Fruit fly (Drosophila melanogaster) whole organism, prepupa: ENCODE measurements around the gene Nepl20.
A peak's percentile ranks its signal among the peaks of the same experiment; 100 is the strongest.

Source experiments
- Blimp-1 ChIP-seq: fragments of 200-800 bp; sonication (Bioruptor generic); optimal IDR thresholded peaks from 3 replicates; lab custom pipeline; 2017; ENCODE audit warnings: missing biosample characterization, missing genetic modification characterization, mild to moderate bottlenecking, moderate library complexity, missing genetic modification reagents
- CG10631 ChIP-seq: fragments of 200-800 bp; sonication (Bioruptor generic); optimal IDR thresholded peaks from 2 replicates; lab custom pipeline; 2016; ENCODE audit warnings: missing biosample characterization, missing genetic modification characterization
- CG10669 ChIP-seq: fragments of 200-800 bp; sonication (Bioruptor generic); optimal IDR thresholded peaks from 3 replicates; lab custom pipeline; 2018; ENCODE audit warnings: missing biosample characterization, mild to moderate bottlenecking, missing genetic modification characterization, moderate library complexity
- CG11294 ChIP-seq: fragments of 200-800 bp; sonication (Bioruptor generic); IDR thresholded peaks from 2 replicates; pipeline ENCODE4 v1.3.6; 2022; ENCODE audit warnings: missing biosample characterization, missing genetic modification characterization
- CG15336 ChIP-seq: fragments of 200-800 bp; sonication (Bioruptor generic); IDR thresholded peaks from 2 replicates; pipeline ENCODE4 v1.3.6; 2022; ENCODE audit warnings: missing biosample characterization, missing genetic modification characterization
- CG1621 ChIP-seq: fragments of 200-800 bp; sonication (Bioruptor generic); optimal IDR thresholded peaks from 3 replicates; lab custom pipeline; 2018; ENCODE audit warnings: missing biosample characterization, mild to moderate bottlenecking, missing genetic modification characterization
- CG3032 ChIP-seq: fragments of 200-800 bp; optimal IDR thresholded peaks from 2 replicates; lab custom pipeline; 2019; ENCODE audit warnings: missing biosample characterization, mild to moderate bottlenecking, missing genetic modification characterization, moderate library complexity
- CG32006 ChIP-seq: fragments of 200-800 bp; sonication (Bioruptor generic); optimal IDR thresholded peaks from 3 replicates; lab custom pipeline; 2017; ENCODE audit warnings: missing biosample characterization, mild to moderate bottlenecking, missing genetic modification characterization
- CG34406 ChIP-seq: fragments of 200-800 bp; sonication (Bioruptor generic); optimal IDR thresholded peaks from 3 replicates; lab custom pipeline; 2016; ENCODE audit warnings: missing biosample characterization, missing genetic modification characterization
- CG3919 ChIP-seq: fragments of 200-800 bp; sonication (Bioruptor generic); optimal IDR thresholded peaks from 3 replicates; lab custom pipeline; 2016; ENCODE audit warnings: missing biosample characterization, missing genetic modification characterization
- CG6276 ChIP-seq: fragments of 200-800 bp; sonication (Bioruptor generic); optimal IDR thresholded peaks from 2 replicates; lab custom pipeline; 2017; ENCODE audit warnings: missing biosample characterization, mild to moderate bottlenecking, missing genetic modification characterization
- CG6808 ChIP-seq: fragments of 200-800 bp; sonication (Bioruptor generic); optimal IDR thresholded peaks from 3 replicates; lab custom pipeline; 2017; ENCODE audit warnings: missing biosample characterization, missing genetic modification characterization, mild to moderate bottlenecking, moderate library complexity, missing genetic modification reagents
- CG6854 ChIP-seq: fragments of 200-800 bp; sonication (Bioruptor generic); optimal IDR thresholded peaks from 2 replicates; lab custom pipeline; 2017; ENCODE audit warnings: missing biosample characterization, mild to moderate bottlenecking, missing genetic modification characterization
- CG8319 ChIP-seq: fragments of 200-800 bp; sonication (Bioruptor generic); optimal IDR thresholded peaks from 3 replicates; lab custom pipeline; 2016; ENCODE audit warnings: missing biosample characterization, missing genetic modification characterization
- CG8632 ChIP-seq: fragments of 200-800 bp; sonication (Bioruptor generic); optimal IDR thresholded peaks from 3 replicates; lab custom pipeline; 2016; ENCODE audit warnings: missing biosample characterization, missing genetic modification characterization
- CG9139 ChIP-seq: fragments of 200-800 bp; sonication (Bioruptor generic); optimal IDR thresholded peaks from 3 replicates; lab custom pipeline; 2017; ENCODE audit warnings: missing biosample characterization, mild to moderate bottlenecking, missing genetic modification characterization
- Eip78C ChIP-seq: fragments of 200-800 bp; sonication (Bioruptor generic); peaks from one replicate; lab custom pipeline; 2016; ENCODE audit warnings: missing biosample characterization, missing genetic modification characterization
- Gug ChIP-seq: fragments of 200-800 bp; sonication (Bioruptor generic); IDR thresholded peaks from 2 replicates; pipeline ENCODE4 v1.3.6; 2022; ENCODE audit warnings: missing biosample characterization, missing genetic modification characterization
- OdsH ChIP-seq: fragments of 200-800 bp; sonication (Bioruptor generic); optimal IDR thresholded peaks from 3 replicates; lab custom pipeline; 2016; ENCODE audit warnings: missing biosample characterization, missing genetic modification characterization
- Sox14 ChIP-seq: fragments of 200-800 bp; sonication (Bioruptor generic); optimal IDR thresholded peaks from 3 replicates; lab custom pipeline; 2016; ENCODE audit warnings: missing biosample characterization, missing genetic modification characterization
- Sox15 ChIP-seq: fragments of 200-800 bp; sonication (Bioruptor generic); optimal IDR thresholded peaks from 3 replicates; lab custom pipeline; 2016; ENCODE audit warnings: missing biosample characterization, missing genetic modification characterization
- achi ChIP-seq: fragments of 200-800 bp; sonication (Bioruptor generic); optimal IDR thresholded peaks from 3 replicates; lab custom pipeline; 2016; ENCODE audit warnings: missing biosample characterization, missing genetic modification characterization
- cyc ChIP-seq: fragments of 200-800 bp; sonication (Bioruptor generic); optimal IDR thresholded peaks from 3 replicates; lab custom pipeline; 2016; ENCODE audit warnings: missing biosample characterization, missing genetic modification characterization
- dac ChIP-seq: fragments of 200-800 bp; sonication (Bioruptor generic); optimal IDR thresholded peaks from 2 replicates; lab custom pipeline; 2017; ENCODE audit warnings: missing biosample characterization, mild to moderate bottlenecking, missing genetic modification characterization
- dsx ChIP-seq: fragments of 200-800 bp; optimal IDR thresholded peaks from 3 replicates; lab custom pipeline; 2019; ENCODE audit warnings: missing biosample characterization, mild to moderate bottlenecking, missing genetic modification characterization, moderate library complexity; ENCODE audit not compliant: poor library complexity, severe bottlenecking
- eg ChIP-seq: fragments of 200-800 bp; sonication (Bioruptor generic); IDR thresholded peaks from 3 replicates; pipeline ENCODE4 v1.3.6; 2022; ENCODE audit warnings: missing biosample characterization, missing genetic modification characterization
- esn ChIP-seq: fragments of 200-800 bp; sonication (Bioruptor generic); optimal IDR thresholded peaks from 2 replicates; lab custom pipeline; 2016; ENCODE audit warnings: missing biosample characterization, mild to moderate bottlenecking, missing genetic modification characterization, moderate library complexity
- fd85E ChIP-seq: fragments of 200-800 bp; sonication (Bioruptor generic); optimal IDR thresholded peaks from 3 replicates; lab custom pipeline; 2016; ENCODE audit warnings: missing biosample characterization, missing genetic modification characterization
- fkh ChIP-seq: fragments of 200-800 bp; sonication (Bioruptor generic); optimal IDR thresholded peaks from 3 replicates; lab custom pipeline; 2017; ENCODE audit warnings: missing biosample characterization, mild to moderate bottlenecking, missing genetic modification characterization, moderate library complexity
- pdm3 ChIP-seq: fragments of 200-800 bp; sonication (Bioruptor generic); optimal IDR thresholded peaks from 3 replicates; lab custom pipeline; 2016; ENCODE audit warnings: missing biosample characterization, missing genetic modification characterization
- salr ChIP-seq, 2 experiments: fragments of 200-800 bp; sonication (Bioruptor generic); optimal IDR thresholded peaks; 3 replicates each; lab custom pipeline; 2016 to 2018; ENCODE audit warnings: missing biosample characterization in 2 of 2, missing genetic modification characterization in 2 of 2, mild to moderate bottlenecking in 1 of 2
- spab ChIP-seq: fragments of 200-800 bp; sonication (Bioruptor generic); optimal IDR thresholded peaks from 2 replicates; lab custom pipeline; 2017; ENCODE audit warnings: missing biosample characterization, mild to moderate bottlenecking, missing genetic modification characterization, missing genetic modification reagents
- ss ChIP-seq, 2 experiments: fragments of 200-800 bp; sonication (Bioruptor generic); optimal IDR thresholded peaks; 2 replicates in 1 of 2; 3 replicates in 1 of 2; lab custom pipeline; 2017 to 2018; ENCODE audit warnings: mild to moderate bottlenecking in 2 of 2, missing biosample characterization in 2 of 2, missing genetic modification characterization in 2 of 2, moderate library complexity in 1 of 2
- svp ChIP-seq: fragments of 200-800 bp; sonication (Bioruptor generic); peaks from one replicate; lab custom pipeline; 2016; ENCODE audit warnings: missing biosample characterization, missing genetic modification characterization
- topi ChIP-seq: fragments of 200-800 bp; sonication (Bioruptor generic); optimal IDR thresholded peaks from 3 replicates; lab custom pipeline; 2016; ENCODE audit warnings: missing biosample characterization, missing genetic modification characterization
- vri ChIP-seq: fragments of 200-800 bp; sonication (Bioruptor generic); optimal IDR thresholded peaks from 3 replicates; lab custom pipeline; 2016; ENCODE audit warnings: missing biosample characterization, mild to moderate bottlenecking, missing genetic modification characterization

Gene Nepl20

dm6 chr3R:28895014-28895413 lies 14.4 kb downstream of the Nepl20 start:
- TF ChIP-seq cyc (GFP tag; lab: Kevin White, UChicago) (no peak), ss (GFP tag; optimal IDR thresholded peaks at IDR 0.05; lab: Kevin White, UChicago) (peak; percentile 29 to 57), Eip78C (GFP tag; lab: Kevin White, UChicago) (peak; percentile 47), svp (peak; percentile 72)

DNA sequence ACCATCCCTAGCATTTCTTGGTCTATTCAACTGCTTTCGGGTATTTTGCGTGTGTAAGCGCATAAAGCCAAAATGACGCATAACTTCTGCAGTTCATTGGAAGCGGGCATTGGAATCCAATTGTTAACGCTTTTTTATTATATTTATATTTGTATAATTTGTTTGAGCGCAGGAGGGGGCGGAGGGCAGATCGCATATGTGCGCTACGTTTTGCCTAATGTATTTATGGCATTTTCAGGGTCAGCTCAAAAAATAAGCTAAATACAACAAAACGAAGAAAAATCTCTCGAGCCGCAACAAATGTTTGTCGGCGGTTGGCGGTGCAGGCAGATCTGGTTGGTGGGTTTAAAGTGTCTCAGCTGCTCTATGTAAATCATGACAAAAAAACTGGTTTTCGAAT lies 17.3 kb downstream of the Nepl20 start:
- no peak for TF ChIP-seq CG32006 (GFP tag; lab: Kevin White, UChicago)
- no peak for TF ChIP-seq CG10669 (GFP tag; lab: Kevin White, UChicago)
- TF ChIP-seq CG6276 (GFP tag; lab: Kevin White, UChicago): no peak
- TF ChIP-seq OdsH (GFP tag; lab: Kevin White, UChicago): no peak
- TF ChIP-seq salr (GFP tag; optimal IDR thresholded peaks at IDR 0.05; lab: Kevin White, UChicago): no peak
- TF ChIP-seq fkh (GFP tag; lab: Kevin White, UChicago): peak; percentile 14
- TF ChIP-seq CG1621 (tag; lab: Kevin White, UChicago): no peak

DNA sequence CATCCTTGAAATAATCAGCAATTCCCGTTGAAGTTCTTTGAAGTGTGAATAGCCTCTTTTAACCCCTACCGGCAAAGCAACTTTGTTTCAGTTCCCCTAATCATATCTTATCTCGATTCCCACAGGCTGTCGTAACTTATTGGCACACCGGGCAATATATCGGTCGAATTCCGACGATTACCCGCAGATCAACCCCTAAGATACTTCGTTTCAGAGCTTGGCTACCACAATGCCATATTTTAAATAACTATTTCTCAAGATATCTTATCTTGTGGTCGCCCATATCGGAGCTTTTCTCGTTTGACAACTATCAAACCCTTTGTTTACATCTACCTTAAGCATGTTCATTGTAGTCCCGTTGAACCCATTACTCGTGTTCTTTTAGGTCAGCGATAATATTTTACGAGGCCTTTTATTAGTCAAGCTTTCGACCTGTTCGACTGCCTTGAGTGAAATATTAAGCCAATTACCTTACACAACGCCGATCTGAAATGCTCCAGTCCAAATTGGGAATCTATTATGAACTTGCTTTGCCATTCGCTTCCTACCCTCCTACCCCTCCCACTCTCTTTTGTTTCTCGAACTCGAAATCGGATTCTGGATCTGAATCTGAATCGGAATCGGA lies 18.4 kb downstream of the Nepl20 start:
- no peak for TF ChIP-seq pdm3 (GFP tag; lab: Kevin White, UChicago)
- TF ChIP-seq Sox14 (GFP tag; lab: Kevin White, UChicago): no peak
- TF ChIP-seq CG6854: no peak
- no peak for TF ChIP-seq CG15336 (GFP tag; lab: Robert Waterston, UW)
- TF ChIP-seq fd85E (GFP tag; lab: Kevin White, UChicago): no peak
- TF ChIP-seq CG10669 (GFP tag; lab: Kevin White, UChicago): no peak
- TF ChIP-seq CG3032 (tag; lab: Kevin White, UChicago): no peak
- TF ChIP-seq CG3919 (GFP tag; lab: Kevin White, UChicago): no peak
- no peak for TF ChIP-seq ss (GFP tag; optimal IDR thresholded peaks at IDR 0.05; lab: Kevin White, UChicago)
- no peak for TF ChIP-seq spab (GFP tag; lab: Kevin White, UChicago)
- TF ChIP-seq topi (GFP tag; lab: Kevin White, UChicago): no peak
- peak; percentile 41 for TF ChIP-seq fkh (GFP tag; lab: Kevin White, UChicago)
- no peak for TF ChIP-seq CG9139 (GFP tag; lab: Kevin White, UChicago)
- no peak for TF ChIP-seq CG8319 (GFP tag; lab: Kevin White, UChicago)
- TF ChIP-seq CG11294: no peak
- TF ChIP-seq Sox15: no peak
- no peak for TF ChIP-seq dac
- TF ChIP-seq dsx (GFP tag; lab: Kevin White, UChicago): peak; percentile 36
- TF ChIP-seq Gug (GFP tag; lab: Robert Waterston, UW): no peak
- TF ChIP-seq CG6808: no peak
- TF ChIP-seq achi (GFP tag; lab: Kevin White, UChicago): no peak
- peak; percentile 88 for TF ChIP-seq vri (GFP tag; lab: Kevin White, UChicago)

- TF ChIP-seq OdsH (GFP tag; lab: Kevin White, UChicago) (no peak), svp (peak; percentile 71), CG34406 (GFP tag; lab: Kevin White, UChicago) (no peak), CG6808 (no peak), pdm3 (GFP tag; lab: Kevin White, UChicago) (no peak), CG8319 (GFP tag; lab: Kevin White, UChicago) (no peak), CG8632 (GFP tag; lab: Kevin White, UChicago) (no peak), CG32006 (GFP tag; lab: Kevin White, UChicago) (no peak), eg (GFP tag; lab: Robert Waterston, UW) (0 out of 3 replicates have a peak, but pooled peaks have one; percentile 16), esn (no peak), CG3919 (GFP tag; lab: Kevin White, UChicago) (no peak), Blimp-1 (GFP tag; lab: Kevin White, UChicago) (no peak), ss (GFP tag; optimal IDR thresholded peaks at IDR 0.05; lab: Kevin White, UChicago) (no peak), CG10631 (GFP tag; lab: Kevin White, UChicago) (no peak)
These were observed 21.0 kb downstream of the Nepl20 start for dm6 chr3R:28901468-28902163.
